Worm (Caenorhabditis elegans): ENCODE results near the gene anoh-1.

DNA sequence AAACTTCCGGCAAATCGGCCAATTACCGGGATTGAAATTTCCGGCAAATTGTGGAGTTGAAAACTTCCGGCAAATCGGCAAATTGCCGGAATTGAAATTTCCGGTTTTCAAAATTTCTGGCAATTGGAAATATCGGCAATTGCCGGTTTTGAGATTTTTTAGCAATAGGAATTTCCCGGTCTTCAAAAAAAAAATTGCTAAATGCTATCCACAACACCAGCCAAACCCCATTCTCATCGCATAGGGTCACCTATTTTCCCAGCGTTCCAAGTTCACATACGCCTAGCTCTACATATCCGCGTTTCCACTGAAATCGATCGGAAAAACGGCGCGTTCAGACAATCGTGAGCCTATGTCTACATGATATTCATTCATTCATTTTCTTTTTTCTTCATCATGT, 39.1 kb downstream of the anoh-1 start, which contains the start of gene F56A8.8:
- no peak for TF ChIP-seq nhr-28 (tag; optimal IDR thresholded peaks at IDR 0.05)
- no peak for TF ChIP-seq F16B12.6 (tag; optimal IDR thresholded peaks at IDR 0.05)
- no peak for TF ChIP-seq hlh-4 (tag; optimal IDR thresholded peaks at IDR 0.05)
- TF ChIP-seq dpl-1 (GFP tag; optimal IDR thresholded peaks at IDR 0.05), result no peak
- no peak for TF ChIP-seq ztf-4 (tag; optimal IDR thresholded peaks at IDR 0.05)
- no peak for TF ChIP-seq nhr-84 (tag; optimal IDR thresholded peaks at IDR 0.05)
- no peak for TF ChIP-seq efl-1 (optimal IDR thresholded peaks at IDR 0.05)
- peak in 1 of 2 experiments; percentile 16 for TF ChIP-seq efl-1 (GFP tag; optimal IDR thresholded peaks at IDR 0.05 in 1 of 2)
- no peak for TF ChIP-seq snpc-4 (tag; optimal IDR thresholded peaks at IDR 0.05)
- TF ChIP-seq nhr-76 (tag; optimal IDR thresholded peaks at IDR 0.05), result no peak
- TF ChIP-seq ces-1 (GFP tag; optimal IDR thresholded peaks at IDR 0.05), result no peak
- TF ChIP-seq lin-39 (tag; optimal IDR thresholded peaks at IDR 0.05), result no peak
- no peak for TF ChIP-seq tbx-2 (tag; optimal IDR thresholded peaks at IDR 0.05)
- no peak for TF ChIP-seq egl-27 (tag; optimal IDR thresholded peaks at IDR 0.05)
